Fruit fly (Drosophila melanogaster): Measurements from ENCODE around the gene Rpt5.

DNA sequence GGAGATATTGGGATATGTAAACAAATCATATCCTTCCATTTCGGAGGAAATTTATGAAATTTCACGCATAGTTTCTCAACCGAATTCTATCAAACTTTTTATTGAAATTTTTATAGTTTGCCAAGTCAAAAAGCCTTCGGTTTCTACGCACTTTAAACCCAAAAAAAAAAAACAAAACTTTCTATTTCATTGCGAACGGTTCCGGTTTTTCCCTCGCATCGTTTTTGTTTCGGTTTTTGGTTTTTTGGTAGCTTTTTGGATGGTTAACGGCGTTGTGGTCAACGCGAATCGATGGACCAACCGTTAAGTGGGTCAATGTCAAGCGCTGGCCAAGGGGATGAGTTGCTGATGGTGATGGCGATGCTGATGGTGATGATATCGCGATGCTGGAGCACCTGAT, 11.7 kb upstream of the Rpt5 start:
- TF ChIP-seq psq (optimal IDR thresholded peaks at IDR 0.05) (no peak), pan (optimal IDR thresholded peaks at IDR 0.05) (no peak), EcR (GFP tag; optimal IDR thresholded peaks at IDR 0.05) (no peak), Dll (optimal IDR thresholded peaks at IDR 0.05) (no peak), usp (GFP tag; optimal IDR thresholded peaks at IDR 0.05) (no peak), CG8478 (optimal IDR thresholded peaks at IDR 0.05) (no peak)

Data from whole organism.